Worm (Caenorhabditis elegans) whole organism, L4 larva: ENCODE data around the gene ttr-38.

Experiments
- D1046.2 ChIP-seq: fragments of 200-800 bp; sonication (Bioruptor generic); IDR thresholded peaks from 2 replicates; pipeline ENCODE4 v1.3.6; 2022; ENCODE audit warnings: missing genetic modification characterization, missing compliant biosample characterization
- F37D6.2 ChIP-seq: sonication (generic microtip); optimal IDR thresholded peaks from 2 replicates; lab custom pipeline; 2016; ENCODE audit warnings: mild to moderate bottlenecking, missing genetic modification characterization, missing compliant biosample characterization
- F44E2.7 ChIP-seq: fragments of 200-800 bp; sonication (Bioruptor generic); IDR thresholded peaks from 2 replicates; pipeline ENCODE4 v2.1.2; 2022; ENCODE audit warnings: missing genetic modification characterization, missing compliant biosample characterization
- F49E8.2 ChIP-seq: sonication (generic microtip); optimal IDR thresholded peaks from 2 replicates; lab custom pipeline; 2016; ENCODE audit warnings: missing compliant biosample characterization, mild to moderate bottlenecking, missing genetic modification characterization, borderline replicate concordance
- T20F7.1 ChIP-seq: fragments of 200-800 bp; sonication (Bioruptor generic); optimal IDR thresholded peaks from 2 replicates; lab custom pipeline; 2018; ENCODE audit warnings: mild to moderate bottlenecking, missing genetic modification characterization, missing compliant biosample characterization
- Y48G9A.11 ChIP-seq: fragments of 200-800 bp; sonication (Bioruptor generic); IDR thresholded peaks from 2 replicates; pipeline ENCODE4 v1.3.6; 2022; ENCODE audit warnings: missing genetic modification reagents, missing genetic modification characterization, missing compliant biosample characterization
- ZK337.2 ChIP-seq: fragments of 200-800 bp; sonication (Bioruptor generic); IDR thresholded peaks from 2 replicates; pipeline ENCODE4 v1.3.6; 2022; ENCODE audit warnings: missing genetic modification reagents, missing genetic modification characterization, missing compliant biosample characterization
- ZK546.5 ChIP-seq, 2 experiments: sonication (generic microtip); optimal IDR thresholded peaks; 2 replicates each; lab custom pipeline; 2017; ENCODE audit warnings: missing biosample characterization in 2 of 2, missing genetic modification characterization in 2 of 2
- aly-2 ChIP-seq: sonication (generic microtip); optimal IDR thresholded peaks from 2 replicates; lab custom pipeline; 2018; ENCODE audit warnings: missing biosample characterization, missing genetic modification characterization
- ama-1 ChIP-seq: fragments of 150-350 bp; optimal IDR thresholded peaks from 2 replicates; lab custom pipeline; 2014; ENCODE audit warnings: inconsistent platforms, mixed read lengths
- ceh-20 ChIP-seq: fragments of 200-800 bp; sonication (Bioruptor generic); IDR thresholded peaks from 2 replicates; pipeline ENCODE4 v1.3.6; 2022; ENCODE audit warnings: missing genetic modification reagents, missing genetic modification characterization, missing compliant biosample characterization
- ceh-32 ChIP-seq: sonication (generic microtip); optimal IDR thresholded peaks from 2 replicates; lab custom pipeline; 2016; ENCODE audit warnings: mild to moderate bottlenecking, missing genetic modification characterization, missing compliant biosample characterization; ENCODE audit not compliant: poor library complexity
- ceh-62 ChIP-seq: sonication (generic microtip); optimal IDR thresholded peaks from 2 replicates; lab custom pipeline; 2017; ENCODE audit warnings: missing biosample characterization, missing genetic modification characterization
- daf-12 ChIP-seq: fragments of 150-350 bp; optimal IDR thresholded peaks from 2 replicates; lab custom pipeline; 2014; ENCODE audit warnings: missing biosample characterization, missing genetic modification reagents, missing genetic modification characterization
- daf-16 ChIP-seq, 3 experiments: sonication (generic microtip); optimal IDR thresholded peaks; 2 replicates each; lab custom pipeline; 2016 to 2017; ENCODE audit warnings: missing genetic modification characterization in 3 of 3, missing genetic modification reagents in 3 of 3, mild to moderate bottlenecking in 2 of 3, missing compliant biosample characterization in 2 of 3, missing biosample characterization in 1 of 3, moderate library complexity in 1 of 3
- daf-19 ChIP-seq: fragments of 200-800 bp; sonication (Bioruptor generic); conservative IDR thresholded peaks from 2 replicates; pipeline ENCODE4 v1.3.6; 2022; ENCODE audit warnings: missing genetic modification characterization, missing compliant biosample characterization
- dmd-9 ChIP-seq: fragments of 200-800 bp; sonication (Bioruptor generic); IDR thresholded peaks from 2 replicates; pipeline ENCODE4 v1.3.6; 2022; ENCODE audit warnings: missing genetic modification reagents, missing genetic modification characterization, missing compliant biosample characterization
- dve-1 ChIP-seq: sonication (generic microtip); optimal IDR thresholded peaks from 2 replicates; lab custom pipeline; 2017; ENCODE audit warnings: antibody characterized with exemption, mild to moderate bottlenecking, missing genetic modification characterization, missing compliant biosample characterization; ENCODE audit not compliant: insufficient read depth
- egl-27 ChIP-seq: sonication (generic microtip); optimal IDR thresholded peaks from 3 replicates; lab custom pipeline; 2017; ENCODE audit warnings: missing biosample characterization, missing genetic modification reagents, missing genetic modification characterization
- egl-43 ChIP-seq: fragments of 200-800 bp; sonication (Bioruptor generic); IDR thresholded peaks from 2 replicates; pipeline ENCODE4 v1.3.6; 2022; ENCODE audit warnings: missing genetic modification reagents, missing genetic modification characterization, missing compliant biosample characterization
- fkh-10 ChIP-seq: fragments of 150-350 bp; optimal IDR thresholded peaks from 2 replicates; lab custom pipeline; 2014; ENCODE audit warnings: missing biosample characterization, missing genetic modification reagents, missing genetic modification characterization
- fos-1 ChIP-seq: fragments of 150-350 bp; optimal IDR thresholded peaks from 2 replicates; lab custom pipeline; 2014; ENCODE audit warnings: missing biosample characterization, missing genetic modification characterization
- gei-8 ChIP-seq: fragments of 200-800 bp; sonication (Bioruptor generic); optimal IDR thresholded peaks from 2 replicates; lab custom pipeline; 2018; ENCODE audit warnings: mild to moderate bottlenecking, missing genetic modification characterization, missing compliant biosample characterization
- hif-1 ChIP-seq, 2 experiments: sonication (generic microtip); optimal IDR thresholded peaks; 2 replicates each; lab custom pipeline; 2016 to 2017; ENCODE audit warnings: missing compliant biosample characterization in 2 of 2, missing genetic modification characterization in 2 of 2, missing genetic modification reagents in 2 of 2, missing genotype in 2 of 2, mild to moderate bottlenecking in 1 of 2
- hlh-11 ChIP-seq: fragments of 200-800 bp; sonication (Bioruptor generic); optimal IDR thresholded peaks from 2 replicates; lab custom pipeline; 2018; ENCODE audit warnings: mild to moderate bottlenecking, missing genetic modification characterization, missing compliant biosample characterization
- jun-1 ChIP-seq: fragments of 150-350 bp; optimal IDR thresholded peaks from 2 replicates; lab custom pipeline; 2014; ENCODE audit warnings: missing biosample characterization, missing genetic modification reagents, missing genetic modification characterization
- lin-1 ChIP-seq: fragments of 200-800 bp; sonication (Bioruptor generic); IDR thresholded peaks from 2 replicates; pipeline ENCODE4 v1.3.6; 2022; ENCODE audit warnings: missing genetic modification reagents, missing genetic modification characterization, missing compliant biosample characterization
- lin-15B ChIP-seq: fragments of 150-350 bp; sonication (generic microtip); optimal IDR thresholded peaks from 3 replicates; lab custom pipeline; 2014; ENCODE audit warnings: missing biosample characterization, missing genetic modification characterization
- lin-38 ChIP-seq: fragments of 200-800 bp; sonication (Bioruptor generic); IDR thresholded peaks from 2 replicates; pipeline ENCODE4 v1.3.6; 2022; ENCODE audit warnings: missing genetic modification reagents, missing genetic modification characterization, missing compliant biosample characterization
- madf-5 ChIP-seq, 2 experiments: fragments of 200-800 bp; sonication (Bioruptor generic); IDR thresholded peaks; 2 replicates each; pipeline ENCODE4 v1.3.6; 2022; ENCODE audit warnings: missing compliant biosample characterization in 2 of 2, missing genetic modification characterization in 2 of 2
- madf-9 ChIP-seq: fragments of 200-800 bp; sonication (Bioruptor generic); conservative IDR thresholded peaks from 2 replicates; pipeline ENCODE4 v1.3.6; 2022; ENCODE audit warnings: missing genetic modification reagents, missing genetic modification characterization, missing compliant biosample characterization
- nhr-10 ChIP-seq: fragments of 150-350 bp; optimal IDR thresholded peaks from 2 replicates; lab custom pipeline; 2014; ENCODE audit warnings: missing biosample characterization, missing genetic modification characterization
- nhr-102 ChIP-seq: sonication (generic microtip); optimal IDR thresholded peaks from 2 replicates; lab custom pipeline; 2016; ENCODE audit warnings: mild to moderate bottlenecking, missing genetic modification characterization, moderate library complexity, missing compliant biosample characterization
- nhr-237 ChIP-seq: sonication (generic microtip); optimal IDR thresholded peaks from 2 replicates; lab custom pipeline; 2017; ENCODE audit warnings: missing biosample characterization, missing genetic modification characterization
- nhr-25 ChIP-seq: sonication (generic microtip); optimal IDR thresholded peaks from 2 replicates; lab custom pipeline; 2017; ENCODE audit warnings: missing genetic modification characterization, mild to moderate bottlenecking, missing compliant biosample characterization, antibody characterized with exemption, moderate library complexity, borderline replicate concordance; ENCODE audit not compliant: insufficient read depth
- nhr-42 ChIP-seq: fragments of 200-800 bp; sonication (Bioruptor generic); IDR thresholded peaks from 2 replicates; pipeline ENCODE4 v1.3.6; 2022; ENCODE audit warnings: missing genetic modification characterization, missing compliant biosample characterization
- nhr-76 ChIP-seq: fragments of 150-350 bp; optimal IDR thresholded peaks from 2 replicates; lab custom pipeline; 2014; ENCODE audit warnings: missing biosample characterization, missing genetic modification characterization
- php-3 ChIP-seq: fragments of 200-800 bp; sonication (Bioruptor generic); IDR thresholded peaks from 2 replicates; pipeline ENCODE4 v1.3.6; 2022; ENCODE audit warnings: missing genetic modification reagents, missing genetic modification characterization, missing compliant biosample characterization
- pqm-1 ChIP-seq: sonication (generic microtip); optimal IDR thresholded peaks from 2 replicates; lab custom pipeline; 2017; ENCODE audit warnings: missing biosample characterization, missing genetic modification characterization
- rbr-2 ChIP-seq: sonication (generic microtip); optimal IDR thresholded peaks from 2 replicates; lab custom pipeline; 2016; ENCODE audit warnings: missing genotype, missing genetic modification characterization, missing compliant biosample characterization
- snpc-4 ChIP-seq: fragments of 150-350 bp; optimal IDR thresholded peaks from 2 replicates; lab custom pipeline; 2014; ENCODE audit warnings: missing biosample characterization, missing genetic modification characterization
- spr-1 ChIP-seq: sonication (generic microtip); optimal IDR thresholded peaks from 2 replicates; lab custom pipeline; 2016; ENCODE audit warnings: mild to moderate bottlenecking, missing genetic modification characterization, missing compliant biosample characterization
- spr-3 ChIP-seq: fragments of 200-800 bp; sonication (Bioruptor generic); optimal IDR thresholded peaks from 2 replicates; lab custom pipeline; 2018; ENCODE audit warnings: mild to moderate bottlenecking, missing genetic modification characterization, missing compliant biosample characterization
- unc-130 ChIP-seq: sonication (generic microtip); optimal IDR thresholded peaks from 2 replicates; lab custom pipeline; 2016; ENCODE audit warnings: missing genetic modification reagents, missing genetic modification characterization, missing compliant biosample characterization
- unc-62 ChIP-seq, 3 experiments: fragments of 150-350 bp in 1 of 3; sonication (generic microtip); optimal IDR thresholded peaks in 2 of 3; peaks in 1 of 3; 1 replicate in 1 of 3; 2 replicates in 2 of 3; lab custom pipeline; 2014 to 2017; ENCODE audit warnings: missing biosample characterization in 3 of 3, missing genetic modification characterization in 3 of 3, missing genetic modification reagents in 3 of 3, missing genotype in 1 of 3
- zag-1 ChIP-seq: fragments of 150-350 bp; optimal IDR thresholded peaks from 2 replicates; lab custom pipeline; 2014; ENCODE audit warnings: missing biosample characterization, missing genetic modification characterization
- zfp-2 ChIP-seq: sonication (generic microtip); optimal IDR thresholded peaks from 2 replicates; lab custom pipeline; 2016; ENCODE audit warnings: mild to moderate bottlenecking, missing genetic modification characterization, missing compliant biosample characterization
- zfp-3 ChIP-seq: fragments of 200-800 bp; sonication (Bioruptor generic); conservative IDR thresholded peaks from 2 replicates; pipeline ENCODE4 v1.3.6; 2022; ENCODE audit warnings: missing genetic modification reagents, missing genetic modification characterization, missing compliant biosample characterization
- zip-2 ChIP-seq: fragments of 150-350 bp; optimal IDR thresholded peaks from 2 replicates; lab custom pipeline; 2014; ENCODE audit warnings: missing biosample characterization, missing genetic modification characterization
- ztf-11 ChIP-seq: fragments of 150-350 bp; optimal IDR thresholded peaks from 2 replicates; lab custom pipeline; 2014; ENCODE audit warnings: missing biosample characterization, missing genetic modification characterization
- ztf-7 ChIP-seq: fragments of 150-350 bp; optimal IDR thresholded peaks from 2 replicates; lab custom pipeline; 2014; ENCODE audit warnings: missing biosample characterization, missing genetic modification characterization

The ttr-38 gene

DNA sequence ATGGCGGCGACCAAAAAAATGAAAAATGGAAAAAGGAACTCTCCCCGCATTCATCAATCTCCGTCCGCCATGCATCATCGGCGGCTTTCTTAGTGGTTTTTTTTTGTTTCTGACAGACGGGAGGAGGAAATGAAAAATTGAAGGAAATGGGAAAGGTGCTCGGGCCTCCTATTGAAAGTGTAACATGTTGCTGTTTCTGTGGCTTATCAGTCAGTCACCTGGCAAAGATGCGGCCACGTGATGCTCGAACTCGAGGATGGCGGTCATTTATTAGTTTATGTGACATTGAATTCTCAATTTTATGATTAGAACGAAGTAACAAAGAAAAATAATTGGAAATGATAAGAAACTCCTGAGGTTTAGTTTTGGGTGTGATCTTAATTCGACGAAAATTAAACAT lies 49.7 kb downstream of the ttr-38 start (continued):
- TF ChIP-seq gei-8 (no peak), ama-1 (lab: Kevin White, UChicago) (peak; percentile 2), F49E8.2 (tag; lab: Kevin White, UChicago) (no peak), F44E2.7 (no peak), ceh-32 (tag; lab: Kevin White, UChicago) (no peak), ztf-11 (no peak), egl-43 (GFP tag; lab: Robert Waterston, UW) (no peak), unc-62 (GFP tag; optimal IDR thresholded peaks at IDR 0.05 in 1 of 2; lab: Kevin White, UChicago) (peak in 1 of 2 experiments; percentile 86), unc-62 (tag; optimal IDR thresholded peaks at IDR 0.05; lab: Kevin White, UChicago) (no peak), snpc-4 (no peak), fkh-10 (no peak), nhr-76 (tag; lab: Kevin White, UChicago) (no peak), ZK546.5 (tag; optimal IDR thresholded peaks at IDR 0.05; lab: Kevin White, UChicago) (no peak), nhr-102 (tag; lab: Kevin White, UChicago) (peak; percentile 61), ceh-20 (GFP tag; lab: Robert Waterston, UW) (peak; percentile 82), ztf-7 (tag; lab: Kevin White, UChicago) (no peak), fos-1 (no peak), T20F7.1 (GFP tag; lab: Kevin White, UChicago) (peak; percentile 8), hlh-11 (tag; lab: Kevin White, UChicago) (peak; percentile 94), rbr-2 (tag; lab: Kevin White, UChicago) (no peak), ceh-62 (no peak), php-3 (GFP tag; lab: Robert Waterston, UW) (peak; percentile 98), zfp-3 (GFP tag; lab: Robert Waterston, UW) (0 out of 2 replicates have a peak, but pooled peaks have one; percentile 38), Y48G9A.11 (no peak), dve-1 (tag; lab: Kevin White, UChicago) (peak; percentile 90), ZK337.2 (GFP tag; lab: Robert Waterston, UW) (no peak), zfp-2 (tag; lab: Kevin White, UChicago) (no peak), nhr-237 (no peak), spr-1 (tag; lab: Kevin White, UChicago) (no peak), D1046.2 (GFP tag; lab: Robert Waterston, UW) (no peak), aly-2 (tag; lab: Kevin White, UChicago) (no peak), hif-1 (tag; optimal IDR thresholded peaks at IDR 0.05; lab: Kevin White, UChicago) (peak in 1 of 2 experiments; percentile 43), lin-15B (no peak), zip-2 (tag; lab: Kevin White, UChicago) (peak; percentile 16), lin-1 (GFP tag; lab: Robert Waterston, UW) (peak; percentile 72), daf-19 (no peak), lin-38 (GFP tag; lab: Robert Waterston, UW) (peak; percentile 29; the same call in 1 of the 2 replicates), madf-9 (GFP tag; lab: Robert Waterston, UW) (0 out of 2 replicates have a peak, but pooled peaks have one; percentile 27), F37D6.2 (tag; lab: Kevin White, UChicago) (no peak), zag-1 (tag; lab: Kevin White, UChicago) (no peak), madf-5 (GFP tag; IDR thresholded peaks at IDR 0.05; lab: Robert Waterston, UW) (no peak), unc-130 (GFP tag; lab: Kevin White, UChicago) (no peak), nhr-25 (tag; lab: Kevin White, UChicago) (no peak), daf-16 (GFP tag; optimal IDR thresholded peaks at IDR 0.05; lab: Kevin White, UChicago) (peak; percentile 5 to 18), daf-16 (tag; optimal IDR thresholded peaks at IDR 0.05; lab: Kevin White, UChicago) (peak; percentile 91), pqm-1 (tag; lab: Kevin White, UChicago) (peak; percentile 76), dmd-9 (GFP tag; lab: Robert Waterston, UW) (no peak), egl-27 (no peak), daf-12 (tag; lab: Kevin White, UChicago) (no peak), nhr-10 (peak; percentile 12), spr-3 (no peak), jun-1 (no peak), nhr-42 (GFP tag; lab: Robert Waterston, UW) (no peak)
